Fruit fly (Drosophila melanogaster): ENCODE results near the gene Gr28b.

The Gr28b gene

DNA sequence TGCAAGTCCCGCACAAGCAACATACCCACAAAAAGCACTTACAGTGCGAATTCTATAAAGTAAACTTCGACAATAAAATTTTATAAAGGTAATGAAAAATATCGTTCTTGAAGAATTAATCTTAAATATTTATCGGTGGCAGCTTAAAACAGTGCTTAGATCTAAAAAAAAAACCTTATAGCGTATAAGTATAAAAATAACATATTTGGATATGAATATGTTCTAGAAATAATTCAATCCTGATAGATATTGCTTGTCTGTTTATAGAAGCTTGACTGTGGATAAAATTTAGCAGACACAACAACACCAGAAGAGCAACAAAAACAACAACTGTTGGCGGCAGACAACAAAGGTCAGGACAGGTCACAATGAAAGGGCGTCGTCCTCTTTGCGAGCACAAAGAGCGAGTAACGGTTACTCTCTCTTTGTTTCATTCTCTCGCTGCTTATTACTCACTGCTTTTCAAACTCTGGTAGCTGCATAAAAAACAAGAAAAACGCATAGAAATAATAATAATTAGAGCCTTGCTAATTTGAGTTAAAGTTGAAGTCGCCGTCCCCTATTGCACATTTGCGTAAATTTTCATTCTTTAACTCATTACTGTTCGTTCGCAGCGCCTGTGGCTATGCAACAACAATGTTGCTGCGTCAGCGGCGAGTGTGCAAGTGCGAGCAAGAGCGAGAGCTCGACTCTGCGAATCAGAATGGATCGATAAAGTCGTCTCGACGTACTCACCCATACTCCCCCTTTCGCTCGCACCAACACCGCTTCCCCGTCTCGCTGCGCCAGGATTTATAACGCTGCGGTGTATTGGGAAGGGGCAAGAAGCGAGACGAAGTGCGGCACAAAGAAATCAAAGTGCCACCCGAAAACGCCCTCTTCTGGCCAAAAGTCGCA, 42.4 kb downstream of the Gr28b start:
- TF ChIP-seq CG17806 (tag; optimal IDR thresholded peaks at IDR 0.05) (peak; percentile 65), CG34367 (tag; optimal IDR thresholded peaks at IDR 0.05) (peak; percentile 59), Pif1A (GFP tag; optimal IDR thresholded peaks at IDR 0.05) (peak; percentile 55), Ets98B (GFP tag; IDR thresholded peaks at IDR 0.05) (no peak), CG8159 (tag; optimal IDR thresholded peaks at IDR 0.05) (peak; percentile 82), EcR (GFP tag; optimal IDR thresholded peaks at IDR 0.05) (peak; percentile 97), CG9948 (tag; optimal IDR thresholded peaks at IDR 0.05) (peak; percentile 74), CG12605 (GFP tag; IDR thresholded peaks at IDR 0.05) (peak; percentile 38; the same call in 1 of the 2 replicates), CG13204 (GFP tag; optimal IDR thresholded peaks at IDR 0.05) (peak; percentile 23), rn (GFP tag; IDR thresholded peaks at IDR 0.05) (no peak), Snoo (tag; optimal IDR thresholded peaks at IDR 0.05) (peak; percentile 57), CG10348 (GFP tag; IDR thresholded peaks at IDR 0.05) (no peak), gl (tag; optimal IDR thresholded peaks at IDR 0.05) (no peak), CG8301 (tag; optimal IDR thresholded peaks at IDR 0.05) (peak; percentile 45), CG14655 (GFP tag; optimal IDR thresholded peaks at IDR 0.05) (peak; percentile 58), Pif1B (GFP tag; optimal IDR thresholded peaks at IDR 0.05) (peak; percentile 39), D1 (tag; optimal IDR thresholded peaks at IDR 0.05) (no peak), CG32121 (GFP tag; IDR thresholded peaks at IDR 0.05) (peak; percentile 28; the same call in 1 of the 2 replicates), CG15710 (tag; optimal IDR thresholded peaks at IDR 0.05) (peak; percentile 81), CG4496 (GFP tag; IDR thresholded peaks at IDR 0.05) (no peak), fd96Ca (GFP tag; IDR thresholded peaks at IDR 0.05) (no peak; the same call in 2 of the 3 replicates)

DNA sequence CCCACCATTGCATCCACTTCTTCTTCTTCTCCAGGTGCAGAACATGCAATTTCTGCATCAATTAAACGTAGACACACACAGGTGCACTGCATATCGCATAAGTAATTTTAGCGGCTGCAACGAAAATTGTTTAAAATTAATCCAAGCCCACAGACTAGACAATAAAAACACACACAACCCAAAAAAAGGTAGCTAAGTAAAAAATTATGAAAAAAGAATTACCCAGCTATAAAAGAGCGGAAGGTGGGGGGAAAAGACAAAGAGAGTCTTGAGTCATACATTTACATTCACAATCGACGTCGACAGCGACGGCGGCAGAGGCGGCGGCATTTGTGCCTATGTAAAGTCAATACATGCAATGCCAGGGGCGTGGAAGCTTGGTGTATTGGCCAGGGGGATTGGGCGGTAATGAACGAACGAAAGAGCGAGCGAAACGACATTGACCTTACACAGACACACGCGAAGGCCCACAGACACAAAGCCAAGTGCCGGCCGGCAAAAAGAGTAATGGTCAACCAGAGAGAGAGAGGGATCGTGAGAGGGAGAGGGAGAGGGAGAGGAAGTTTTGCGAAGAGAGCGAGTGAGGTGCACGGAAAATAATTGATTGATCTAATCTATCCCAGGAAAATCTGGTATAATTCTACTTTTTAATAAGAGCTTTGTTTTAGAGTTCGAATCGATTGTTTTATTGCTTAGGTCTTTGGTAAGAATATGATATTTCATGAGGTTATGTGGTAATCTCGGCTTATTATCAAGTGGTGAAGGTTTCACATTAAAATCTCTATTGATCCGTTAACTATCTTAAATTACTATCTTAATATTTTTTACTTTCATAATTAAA, 43.7 kb downstream of the Gr28b start:
- TF ChIP-seq Ets98B (GFP tag; IDR thresholded peaks at IDR 0.05) (peak; percentile 55), CG8301 (tag; optimal IDR thresholded peaks at IDR 0.05) (peak; percentile 75), CG32121 (GFP tag; IDR thresholded peaks at IDR 0.05) (no peak), CG14655 (GFP tag; optimal IDR thresholded peaks at IDR 0.05) (peak; percentile 87), CG10348 (GFP tag; IDR thresholded peaks at IDR 0.05) (no peak), CG13204 (GFP tag; optimal IDR thresholded peaks at IDR 0.05) (no peak), Pif1B (GFP tag; optimal IDR thresholded peaks at IDR 0.05) (peak; percentile 69), CG17806 (tag; optimal IDR thresholded peaks at IDR 0.05) (peak; percentile 75), CG12605 (GFP tag; IDR thresholded peaks at IDR 0.05) (peak; percentile 28), D1 (tag; optimal IDR thresholded peaks at IDR 0.05) (peak; percentile 5), CG8159 (tag; optimal IDR thresholded peaks at IDR 0.05) (peak; percentile 85), CG15710 (tag; optimal IDR thresholded peaks at IDR 0.05) (peak; percentile 83), CG9948 (tag; optimal IDR thresholded peaks at IDR 0.05) (peak; percentile 83), EcR (GFP tag; optimal IDR thresholded peaks at IDR 0.05) (peak; percentile 99), fd96Ca (GFP tag; IDR thresholded peaks at IDR 0.05) (no peak; the same call in 2 of the 3 replicates), Pif1A (GFP tag; optimal IDR thresholded peaks at IDR 0.05) (peak; percentile 51), CG34367 (tag; optimal IDR thresholded peaks at IDR 0.05) (peak; percentile 80), Snoo (tag; optimal IDR thresholded peaks at IDR 0.05) (peak; percentile 77)

DNA sequence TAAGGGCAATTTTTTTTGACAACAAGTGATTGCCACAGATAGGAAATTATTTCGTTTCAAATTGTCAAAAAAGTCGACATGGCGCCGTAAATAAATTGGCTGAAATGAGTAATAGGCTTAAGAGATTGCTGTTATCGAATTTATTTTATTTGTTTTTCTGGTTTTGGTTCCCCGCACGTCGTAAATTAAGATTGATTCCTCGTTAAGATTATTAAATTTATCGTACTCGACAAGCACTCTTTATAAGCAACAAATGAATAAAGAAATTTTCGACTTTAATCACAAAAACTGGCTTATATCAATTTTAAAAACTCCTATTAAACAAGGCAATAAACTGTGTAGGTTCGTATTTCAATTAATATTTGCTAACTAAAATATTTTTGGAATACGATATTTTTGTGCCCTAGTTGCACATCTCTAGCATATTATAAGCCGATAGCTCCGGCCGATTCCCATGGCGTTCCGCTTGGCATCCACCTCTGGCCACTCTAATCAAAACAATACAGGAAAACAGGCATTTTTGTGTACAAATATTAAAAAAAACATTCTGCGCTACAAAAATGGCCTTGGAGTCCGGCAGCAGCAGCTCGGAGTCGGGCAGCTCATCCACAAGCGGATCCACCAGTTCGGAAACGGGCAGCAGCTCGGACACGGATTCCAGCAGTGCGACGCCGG, 50.0 kb downstream of the Gr28b start, which contains the start of gene chm:
chm (plus strand) TSS at position 471 of the 675 bp plus-strand sequence.
- TF ChIP-seq CG34367 (tag; optimal IDR thresholded peaks at IDR 0.05): no peak
- no peak for TF ChIP-seq CG17806 (tag; optimal IDR thresholded peaks at IDR 0.05)
- TF ChIP-seq EcR (GFP tag; optimal IDR thresholded peaks at IDR 0.05): no peak
- TF ChIP-seq fd96Ca (GFP tag; IDR thresholded peaks at IDR 0.05): no peak
- TF ChIP-seq Ets98B (GFP tag; IDR thresholded peaks at IDR 0.05): no peak
- no peak for TF ChIP-seq gl (tag; optimal IDR thresholded peaks at IDR 0.05)
- no peak for TF ChIP-seq CG10348 (GFP tag; IDR thresholded peaks at IDR 0.05)
- TF ChIP-seq D1 (tag; optimal IDR thresholded peaks at IDR 0.05): peak; percentile 15

DNA sequence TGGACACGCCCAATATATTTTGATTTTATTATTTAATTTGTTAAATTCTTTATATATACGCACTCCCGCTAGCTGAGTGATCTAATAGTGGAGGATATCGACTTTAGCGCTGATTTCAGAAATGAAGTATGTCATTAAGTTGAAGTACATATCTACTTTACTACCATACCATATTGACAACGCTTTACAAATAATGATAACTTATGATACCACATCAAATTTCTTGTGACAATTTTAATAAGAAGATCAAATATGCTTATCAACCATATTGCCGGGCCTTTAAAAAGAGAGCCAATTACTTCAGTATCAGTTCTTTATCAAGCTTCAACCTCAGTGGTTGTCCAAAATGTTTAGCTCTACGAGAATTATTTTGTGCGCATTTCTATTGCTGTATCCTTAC, 51.4 kb downstream of the Gr28b start, which contains the start of gene CG15818:
CG15818 (plus strand) TSS at position 301 of the 400 bp plus-strand sequence.
- TF ChIP-seq CG12605 (GFP tag; IDR thresholded peaks at IDR 0.05) (no peak), CG9948 (tag; optimal IDR thresholded peaks at IDR 0.05) (no peak), CG34367 (tag; optimal IDR thresholded peaks at IDR 0.05) (no peak)

DNA sequence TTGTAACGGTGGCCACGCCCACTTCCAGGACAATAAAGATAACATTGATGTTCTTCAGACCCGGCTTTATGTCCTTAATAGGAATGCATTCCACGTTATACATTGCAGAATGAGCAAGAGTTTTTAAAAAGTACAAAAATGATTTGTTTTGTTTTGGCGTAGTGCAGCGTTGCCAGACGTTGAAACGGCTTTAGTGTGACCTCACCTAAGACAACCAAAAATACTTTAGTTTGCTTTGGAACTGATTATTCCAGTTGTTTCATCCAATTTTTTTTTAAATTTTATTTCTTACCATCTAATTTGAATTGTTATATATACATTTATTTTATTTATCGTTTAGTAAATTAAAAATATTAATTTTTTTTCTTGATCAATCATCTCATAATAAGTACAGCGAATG, 52.4 kb downstream of the Gr28b start, which contains the start of gene CG5181:
CG5181 (minus strand) TSS at position 208 of the 400 bp plus-strand sequence.
- TF ChIP-seq CG8301 (tag; optimal IDR thresholded peaks at IDR 0.05) (no peak), Snoo (tag; optimal IDR thresholded peaks at IDR 0.05) (no peak), fd96Ca (GFP tag; IDR thresholded peaks at IDR 0.05) (no peak)

All from whole organism, pupa.